Fruit fly (Drosophila melanogaster): ENCODE measurements around the gene puf.

DNA sequence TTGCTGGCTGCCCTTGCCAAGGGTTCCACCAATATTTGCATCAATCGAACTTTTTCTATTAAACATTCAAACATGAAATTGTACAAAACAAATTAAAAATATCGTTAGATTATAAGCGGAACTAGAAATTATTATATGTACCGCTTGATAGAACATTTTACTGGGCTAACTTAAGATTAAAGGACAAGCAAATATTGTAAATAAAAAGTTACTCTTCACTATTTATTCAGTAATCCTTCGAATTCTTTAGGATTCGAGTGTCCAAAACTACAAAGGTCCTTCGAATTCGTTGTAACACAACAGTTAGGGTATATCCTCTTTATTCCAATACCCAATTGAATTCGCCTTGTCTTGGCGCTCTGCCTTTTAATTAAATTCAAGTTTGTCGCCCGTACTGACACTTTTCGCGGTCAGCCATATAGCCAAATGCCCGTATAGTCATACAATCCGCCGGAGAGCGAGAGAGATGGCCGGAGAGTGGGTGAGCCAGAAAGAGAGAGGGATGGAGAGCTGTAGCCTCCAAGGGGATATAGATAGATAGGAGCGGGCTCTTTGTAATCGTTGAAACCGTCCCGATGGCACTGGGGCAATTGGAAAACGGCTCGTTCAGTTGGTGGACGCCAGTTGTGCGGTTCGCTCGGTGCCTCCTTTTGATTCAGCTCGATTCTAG is 17.8 kb upstream of the puf start:
- TF ChIP-seq CG4496 (GFP tag; IDR thresholded peaks at IDR 0.05) (no peak), CG34367 (tag; optimal IDR thresholded peaks at IDR 0.05) (no peak), rn (GFP tag; IDR thresholded peaks at IDR 0.05) (no peak), CG17806 (tag; optimal IDR thresholded peaks at IDR 0.05) (no peak), D1 (tag; optimal IDR thresholded peaks at IDR 0.05) (no peak), CG12605 (GFP tag; IDR thresholded peaks at IDR 0.05) (no peak), CG32121 (GFP tag; IDR thresholded peaks at IDR 0.05) (no peak), Pif1A (GFP tag; optimal IDR thresholded peaks at IDR 0.05) (no peak), CG8159 (tag; optimal IDR thresholded peaks at IDR 0.05) (no peak), EcR (GFP tag; optimal IDR thresholded peaks at IDR 0.05) (no peak)

All from whole organism, pupa.